Fruit fly (Drosophila melanogaster) whole organism: ENCODE data around the gene CG12259.

ENCODE experiments used
- CG8478 ChIP-seq: fragments of >200 bp; optimal IDR thresholded peaks from 2 replicates; lab custom pipeline; 2018; ENCODE audit warnings: inconsistent platforms
- EcR ChIP-seq, 2 experiments: fragments of >200 bp; optimal IDR thresholded peaks; 2 replicates each; lab custom pipeline; 2017; ENCODE audit warnings: missing biosample characterization in 2 of 2, missing genetic modification characterization in 2 of 2, missing genetic modification reagents in 2 of 2
- pan ChIP-seq: fragments of >200 bp; optimal IDR thresholded peaks from 2 replicates; lab custom pipeline; 2017
- psq ChIP-seq: fragments of >200 bp; optimal IDR thresholded peaks from 2 replicates; lab custom pipeline; 2017
- usp ChIP-seq: fragments of >200 bp; optimal IDR thresholded peaks from 2 replicates; lab custom pipeline; 2017; ENCODE audit warnings: missing biosample characterization, missing genetic modification characterization, mixed read lengths

DNA sequence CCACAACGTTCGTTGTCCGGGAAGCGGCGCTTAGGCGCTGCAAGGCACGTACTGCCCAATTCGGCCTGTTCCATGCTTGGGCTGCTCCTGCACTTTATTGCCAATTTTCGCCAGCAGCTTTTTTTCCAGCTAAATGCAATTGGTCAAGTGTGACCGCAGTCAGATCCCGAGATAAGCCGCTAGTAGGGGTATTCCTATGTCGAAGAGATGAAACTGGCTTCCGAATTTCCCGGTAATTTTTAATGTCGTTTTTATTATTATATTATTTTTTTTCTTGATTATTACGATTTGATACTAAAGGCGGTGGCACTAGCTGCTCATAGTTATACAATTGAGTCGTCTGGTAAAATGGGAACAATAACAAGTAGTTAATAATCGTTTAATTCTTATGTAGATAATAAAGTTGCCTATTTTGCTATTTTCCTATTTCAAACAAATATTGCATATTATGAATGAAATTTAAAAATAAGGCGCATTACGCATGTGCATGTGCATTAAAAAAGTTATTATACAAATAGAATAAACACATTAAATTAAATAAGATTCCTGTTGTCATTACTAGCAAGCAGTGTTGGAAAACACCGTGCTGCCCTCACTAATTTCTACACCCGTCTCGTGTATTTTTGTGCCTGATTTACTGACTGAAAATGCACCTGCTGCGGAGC lies 4.4 kb downstream of the CG12259 start, which contains the start of the genes CG5003 and mRpS22:
- TF ChIP-seq pan (lab: Kevin White, UChicago) (no peak), usp (GFP tag; lab: Kevin White, UChicago) (no peak), psq (lab: Kevin White, UChicago) (no peak), EcR (GFP tag; optimal IDR thresholded peaks at IDR 0.05; lab: Kevin White, UChicago) (no peak), CG8478 (lab: Kevin White, UChicago) (no peak)
